Fruit fly (Drosophila melanogaster): ENCODE results near the gene CG31141.

DNA sequence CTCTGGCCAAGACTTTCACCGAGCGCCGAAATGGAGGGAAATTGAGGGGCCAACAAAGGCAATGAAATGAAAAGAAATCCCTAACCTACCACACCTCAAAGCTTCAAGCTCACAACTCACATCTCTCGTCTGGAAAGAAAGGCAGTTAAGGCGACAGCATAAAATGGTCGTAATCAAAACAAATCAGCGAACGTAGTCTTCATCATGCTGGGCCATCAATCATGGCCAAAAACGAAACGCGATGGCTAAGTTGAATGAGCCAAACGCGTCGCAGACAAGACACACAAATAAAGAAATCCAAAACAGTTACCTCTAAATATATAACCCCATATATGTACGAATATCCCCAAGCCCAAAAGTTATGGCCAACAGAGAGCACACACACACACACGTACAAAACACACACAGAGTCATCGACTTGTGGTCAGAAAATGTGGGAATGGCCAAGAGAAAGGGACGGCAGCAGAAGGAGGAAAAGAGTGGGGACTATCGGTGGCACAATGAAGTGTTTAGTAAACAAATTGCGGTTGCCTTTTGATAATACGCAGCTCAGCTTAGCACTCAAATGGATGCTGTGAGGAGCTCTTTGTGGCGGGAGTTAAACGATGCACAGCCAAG, 11.9 kb upstream of the CG31141 start:
- TF ChIP-seq Myc (optimal IDR thresholded peaks at IDR 0.05) (no peak), insv (optimal IDR thresholded peaks at IDR 0.05) (no peak), Sin3A (optimal IDR thresholded peaks at IDR 0.05) (no peak), h (optimal IDR thresholded peaks at IDR 0.05) (no peak), psq (optimal IDR thresholded peaks at IDR 0.05) (no peak), ttk (optimal IDR thresholded peaks at IDR 0.05) (no peak)
